Worm (Caenorhabditis elegans) whole organism, mixed stage, embryonic: ENCODE measurements around the gene rskd-1.

ENCODE experiments used
- ceh-39 ChIP-seq: fragments of 150-350 bp; optimal IDR thresholded peaks from 2 replicates; lab custom pipeline; 2014; ENCODE audit warnings: missing biosample characterization, missing genetic modification characterization
- ceh-83 ChIP-seq: fragments of 200-800 bp; sonication (Bioruptor generic); optimal IDR thresholded peaks from 2 replicates; lab custom pipeline; 2018; ENCODE audit warnings: mild to moderate bottlenecking, missing genetic modification characterization, missing compliant biosample characterization
- elt-1 ChIP-seq: sonication (generic microtip); optimal IDR thresholded peaks from 2 replicates; lab custom pipeline; 2017; ENCODE audit warnings: missing genetic modification characterization, mild to moderate bottlenecking, missing compliant biosample characterization, antibody characterized with exemption, moderate library complexity, borderline replicate concordance; ENCODE audit not compliant: insufficient read depth
- nhr-2 ChIP-seq: fragments of 150-350 bp; optimal IDR thresholded peaks from 2 replicates; lab custom pipeline; 2014; ENCODE audit warnings: missing biosample characterization, missing genetic modification characterization
- unc-39 ChIP-seq: fragments of 150-350 bp; optimal IDR thresholded peaks from 2 replicates; lab custom pipeline; 2014; ENCODE audit warnings: missing biosample characterization, missing genetic modification characterization
- unc-62 ChIP-seq: fragments of 150-350 bp; optimal IDR thresholded peaks from 2 replicates; lab custom pipeline; 2014; ENCODE audit warnings: missing biosample characterization, missing genetic modification reagents, missing genetic modification characterization
- ztf-11 ChIP-seq: fragments of 150-350 bp; optimal IDR thresholded peaks from 2 replicates; lab custom pipeline; 2014; ENCODE audit warnings: missing biosample characterization, missing genetic modification characterization

- no peak for TF ChIP-seq ceh-83 (GFP tag; lab: Kevin White, UChicago)
- no peak for TF ChIP-seq ztf-11 (tag; lab: Kevin White, UChicago)
- TF ChIP-seq unc-62 (GFP tag; lab: Kevin White, UChicago) = no peak
- TF ChIP-seq unc-39 (tag; lab: Kevin White, UChicago) = no peak
- no peak for TF ChIP-seq elt-1 (tag; lab: Kevin White, UChicago)
- TF ChIP-seq nhr-2 (tag; lab: Kevin White, UChicago) = no peak
- no peak for TF ChIP-seq ceh-39
Observed at ce11 chrV:12288577-12288976, at the start of gene rskd-1.
